Worm (Caenorhabditis elegans): Measurements from ENCODE around the gene srh-37.

DNA sequence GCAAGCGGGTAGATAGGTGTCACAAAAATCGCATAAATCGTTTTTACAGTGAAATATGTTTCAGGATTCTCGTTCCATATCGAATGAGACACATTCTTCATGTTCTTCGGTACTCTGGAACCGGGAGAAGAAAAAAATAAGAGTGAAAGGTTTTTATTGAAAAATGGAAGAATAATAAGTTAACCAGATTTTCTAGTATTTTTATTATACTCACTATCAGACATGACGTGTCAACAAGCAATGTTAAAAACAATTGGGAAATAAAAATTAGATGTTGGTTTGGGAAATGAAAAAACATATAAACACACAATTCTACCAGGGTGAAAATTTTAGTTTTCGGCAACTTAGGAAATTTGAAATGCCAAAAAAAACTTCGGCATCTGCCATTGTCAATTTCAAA is at the start of gene srh-37:
- no peak for TF ChIP-seq ceh-82 (tag; optimal IDR thresholded peaks at IDR 0.05)
- no peak for TF ChIP-seq ama-1 (optimal IDR thresholded peaks at IDR 0.05)
- no peak for TF ChIP-seq ztf-11 (tag; optimal IDR thresholded peaks at IDR 0.05)
- no peak for TF ChIP-seq nhr-77 (tag; optimal IDR thresholded peaks at IDR 0.05)
